Fruit fly (Drosophila melanogaster) whole organism, wandering third instar larva: ENCODE data around the gene cyc.

ENCODE experiments used
- Abd-B ChIP-seq: fragments of >200 bp; optimal IDR thresholded peaks from 2 replicates; lab custom pipeline; 2017; ENCODE audit warnings: missing biosample characterization, missing genetic modification characterization
- CG32264 ChIP-seq: fragments of 200-800 bp; sonication (Bioruptor generic); optimal IDR thresholded peaks from 2 replicates; lab custom pipeline; 2016; ENCODE audit warnings: missing biosample characterization, missing genetic modification characterization
- CG9705 ChIP-seq: fragments of 200-800 bp; sonication (Bioruptor generic); optimal IDR thresholded peaks from 2 replicates; lab custom pipeline; 2018; ENCODE audit warnings: missing biosample characterization, mild to moderate bottlenecking, missing genetic modification characterization
- CrebA ChIP-seq: fragments of 200-800 bp; sonication (Bioruptor generic); optimal IDR thresholded peaks from 2 replicates; lab custom pipeline; 2016; ENCODE audit warnings: missing biosample characterization, mild to moderate bottlenecking, missing genetic modification characterization, borderline replicate concordance
- Dfd ChIP-seq: fragments of >200 bp; optimal IDR thresholded peaks from 2 replicates; lab custom pipeline; 2017; ENCODE audit warnings: missing biosample characterization, missing genetic modification characterization
- Dif ChIP-seq: fragments of 200-275, 200-300 bp; sonication (Bioruptor generic); optimal IDR thresholded peaks from 2 replicates; lab custom pipeline; 2018; ENCODE audit warnings: missing biosample characterization, missing genetic modification characterization; ENCODE audit not compliant: partially characterized antibody
- GATAd ChIP-seq: sonication (Bioruptor generic); optimal IDR thresholded peaks from 2 replicates; lab custom pipeline; 2016; ENCODE audit warnings: missing biosample characterization, missing genetic modification characterization
- HLH106 ChIP-seq: fragments of 200-800 bp; optimal IDR thresholded peaks from 3 replicates; lab custom pipeline; 2019; ENCODE audit warnings: missing biosample characterization, mild to moderate bottlenecking, missing genetic modification characterization, moderate library complexity
- Hnf4 ChIP-seq: fragments of 200-800 bp; sonication (Bioruptor generic); optimal IDR thresholded peaks from 2 replicates; lab custom pipeline; 2016; ENCODE audit warnings: missing biosample characterization, mild to moderate bottlenecking, missing genetic modification characterization
- Hr78 ChIP-seq: fragments of >200 bp; optimal IDR thresholded peaks from 2 replicates; lab custom pipeline; 2017; ENCODE audit warnings: missing biosample characterization, missing genetic modification characterization
- Hr83 ChIP-seq: fragments of 200-300 bp; sonication (Bioruptor generic); optimal IDR thresholded peaks from 2 replicates; lab custom pipeline; 2016; ENCODE audit warnings: missing biosample characterization, mild to moderate bottlenecking, missing genetic modification characterization, moderate library complexity; ENCODE audit not compliant: poor library complexity, severe bottlenecking
- Myc ChIP-seq: fragments of >200 bp; optimal IDR thresholded peaks from 2 replicates; lab custom pipeline; 2017
- OdsH ChIP-seq: fragments of 200-800 bp; sonication (Bioruptor generic); optimal IDR thresholded peaks from 2 replicates; lab custom pipeline; 2016; ENCODE audit warnings: missing biosample characterization, mild to moderate bottlenecking, missing genetic modification characterization
- Rel ChIP-seq, 2 experiments: fragments of 200-800 bp; sonication (Bioruptor generic) in 1 of 2; optimal IDR thresholded peaks; 2 replicates in 1 of 2; 3 replicates in 1 of 2; lab custom pipeline; 2016 to 2019; ENCODE audit warnings: mild to moderate bottlenecking in 2 of 2, missing biosample characterization in 2 of 2, missing genetic modification characterization in 2 of 2, moderate library complexity in 1 of 2
- Sp1 ChIP-seq: fragments of 200-800 bp; sonication (Bioruptor generic); optimal IDR thresholded peaks from 3 replicates; lab custom pipeline; 2019; ENCODE audit warnings: missing biosample characterization, mild to moderate bottlenecking, missing genetic modification characterization, moderate library complexity
- Vsx2 ChIP-seq: fragments of 200-300, 225-300 bp; sonication (Bioruptor generic); optimal IDR thresholded peaks from 2 replicates; lab custom pipeline; 2018; ENCODE audit warnings: missing biosample characterization, missing genetic modification characterization; ENCODE audit not compliant: partially characterized antibody
- br ChIP-seq: fragments of 200-800 bp; sonication (Bioruptor generic); optimal IDR thresholded peaks from 2 replicates; lab custom pipeline; 2016; ENCODE audit warnings: missing biosample characterization, missing genetic modification characterization
- brk ChIP-seq: fragments of 200-800 bp; sonication (Bioruptor generic); optimal IDR thresholded peaks from 2 replicates; lab custom pipeline; 2016; ENCODE audit warnings: missing biosample characterization, mild to moderate bottlenecking, missing genetic modification characterization
- dl ChIP-seq, 2 experiments: fragments of 175-275, 200-275 bp in 1 of 2; fragments of 200-275 bp in 1 of 2; sonication (Bioruptor generic); optimal IDR thresholded peaks; lab custom pipeline; 2018; ENCODE audit warnings: mild to moderate bottlenecking in 2 of 2, missing biosample characterization in 2 of 2, missing genetic modification characterization in 2 of 2, moderate library complexity in 2 of 2; ENCODE audit not compliant: partially characterized antibody in 2 of 2, insufficient read depth in 1 of 2
- dmrt93B ChIP-seq: fragments of 200-800 bp; sonication (Bioruptor generic); optimal IDR thresholded peaks from 2 replicates; lab custom pipeline; 2018; ENCODE audit warnings: missing biosample characterization, mild to moderate bottlenecking, missing genetic modification characterization
- dsf ChIP-seq: sonication (Bioruptor generic); optimal IDR thresholded peaks from 2 replicates; lab custom pipeline; 2016; ENCODE audit warnings: missing biosample characterization, missing genetic modification characterization, borderline replicate concordance
- ey ChIP-seq: fragments of 200-800 bp; sonication (Bioruptor generic); optimal IDR thresholded peaks from 2 replicates; lab custom pipeline; 2016; ENCODE audit warnings: missing biosample characterization, missing genetic modification characterization
- fru ChIP-seq: fragments of 200-800 bp; sonication (Bioruptor generic); optimal IDR thresholded peaks from 3 replicates; lab custom pipeline; 2016; ENCODE audit warnings: missing biosample characterization, mild to moderate bottlenecking, missing genetic modification characterization
- h ChIP-seq: fragments of 200-800 bp; sonication (Bioruptor generic); optimal IDR thresholded peaks from 3 replicates; lab custom pipeline; 2016; ENCODE audit warnings: missing biosample characterization, mild to moderate bottlenecking, missing genetic modification characterization
- jim ChIP-seq: fragments of 175-275, 200-325 bp; sonication (Bioruptor generic); optimal IDR thresholded peaks from 2 replicates; lab custom pipeline; 2016; ENCODE audit warnings: missing biosample characterization, mild to moderate bottlenecking, missing genetic modification characterization
- lola ChIP-seq: fragments of >200 bp; optimal IDR thresholded peaks from 2 replicates; lab custom pipeline; 2017; ENCODE audit warnings: missing biosample characterization, missing genetic modification characterization
- pan ChIP-seq: fragments of >200 bp; optimal IDR thresholded peaks from 2 replicates; lab custom pipeline; 2017
- psq ChIP-seq: fragments of 200-800 bp; sonication (Bioruptor generic); optimal IDR thresholded peaks from 3 replicates; lab custom pipeline; 2017; ENCODE audit warnings: missing biosample characterization, mild to moderate bottlenecking, missing genetic modification characterization, moderate library complexity
- rgr ChIP-seq: fragments of 200-800 bp; sonication (Bioruptor generic); optimal IDR thresholded peaks from 3 replicates; lab custom pipeline; 2016; ENCODE audit warnings: missing biosample characterization, mild to moderate bottlenecking, missing genetic modification characterization
- sage ChIP-seq: fragments of 200-800 bp; sonication (Bioruptor generic); optimal IDR thresholded peaks from 2 replicates; lab custom pipeline; 2016; ENCODE audit warnings: missing biosample characterization, mild to moderate bottlenecking, missing genetic modification characterization
- sv ChIP-seq: fragments of 200-800 bp; sonication (Bioruptor generic); optimal IDR thresholded peaks from 3 replicates; lab custom pipeline; 2016; ENCODE audit warnings: missing biosample characterization, missing genetic modification characterization
- usp ChIP-seq: fragments of >200 bp; optimal IDR thresholded peaks from 2 replicates; lab custom pipeline; 2017; ENCODE audit warnings: missing biosample characterization, missing genetic modification characterization

Gene cyc

dm6 chr3L:19794203-19794802 lies 21.4 kb downstream of the cyc start (continued):
- peak; percentile 15 for TF ChIP-seq Dif (GFP tag; lab: Kevin White, UChicago)
- no peak for TF ChIP-seq br (GFP tag; lab: Kevin White, UChicago)
- TF ChIP-seq psq, result peak; percentile 78
- no peak for TF ChIP-seq lola (GFP tag; lab: Kevin White, UChicago)
- TF ChIP-seq Hnf4 (GFP tag; lab: Kevin White, UChicago), result no peak
- no peak for TF ChIP-seq Hr78 (GFP tag; lab: Kevin White, UChicago)
- TF ChIP-seq dmrt93B (GFP tag; lab: Kevin White, UChicago), result no peak
- no peak for TF ChIP-seq jim (GFP tag; lab: Kevin White, UChicago)
- TF ChIP-seq dl (GFP tag; optimal IDR thresholded peaks at IDR 0.05; lab: Kevin White, UChicago; ENCODE audit: insufficient read depth in 1 of 2, partially characterized antibody in 2 of 2), result no peak
- no peak for TF ChIP-seq GATAd (GFP tag; lab: Kevin White, UChicago)
- no peak for TF ChIP-seq CrebA (GFP tag; lab: Kevin White, UChicago)
- TF ChIP-seq pan (lab: Kevin White, UChicago), result no peak
- no peak for TF ChIP-seq Myc
- peak; percentile 33 for TF ChIP-seq dsf (GFP tag; lab: Kevin White, UChicago)
- no peak for TF ChIP-seq usp (GFP tag; lab: Kevin White, UChicago)
- no peak for TF ChIP-seq Vsx2 (GFP tag; lab: Kevin White, UChicago)

- TF ChIP-seq HLH106 (tag; lab: Kevin White, UChicago), result peak; percentile 37
- peak; percentile 38 for TF ChIP-seq Hr83
- TF ChIP-seq CG9705, result no peak
- TF ChIP-seq ey, result no peak
- no peak for TF ChIP-seq usp (GFP tag; lab: Kevin White, UChicago)
- no peak for TF ChIP-seq CrebA (GFP tag; lab: Kevin White, UChicago)
- peak; percentile 83 for TF ChIP-seq brk (GFP tag; lab: Kevin White, UChicago)
- TF ChIP-seq dl (GFP tag; optimal IDR thresholded peaks at IDR 0.05; lab: Kevin White, UChicago; ENCODE audit: insufficient read depth in 1 of 2, partially characterized antibody in 2 of 2), result no peak
- no peak for TF ChIP-seq br (GFP tag; lab: Kevin White, UChicago)
- TF ChIP-seq h, result no peak
- TF ChIP-seq CG32264 (GFP tag; lab: Kevin White, UChicago), result no peak
- TF ChIP-seq Hnf4 (GFP tag; lab: Kevin White, UChicago), result no peak
- no peak for TF ChIP-seq sv
- peak; percentile 20 for TF ChIP-seq rgr
- peak; percentile 38 for TF ChIP-seq Rel (GFP tag; optimal IDR thresholded peaks at IDR 0.05; lab: Kevin White, UChicago)
- peak; percentile 47 for TF ChIP-seq Rel (tag; optimal IDR thresholded peaks at IDR 0.05; lab: Kevin White, UChicago)
- TF ChIP-seq Hr78 (GFP tag; lab: Kevin White, UChicago), result no peak
- TF ChIP-seq sage (GFP tag; lab: Kevin White, UChicago), result peak; percentile 85
- peak; percentile 14 for TF ChIP-seq fru
- TF ChIP-seq Dfd, result no peak
- no peak for TF ChIP-seq psq
- TF ChIP-seq Sp1 (GFP tag; lab: Kevin White, UChicago), result no peak
- peak; percentile 52 for TF ChIP-seq Dif (GFP tag; lab: Kevin White, UChicago)
Measured at dm6 chr3L:19793438-19793998, 22.2 kb downstream of the cyc start, which contains the start of the genes CG42637, Gyc76C and SREBP. Gene CG42637, minus strand, starts transcription at chr3L:19793569. Gene Gyc76C, minus strand, starts transcription at chr3L:19793569. Gene SREBP, plus strand, starts transcription at chr3L:19793935.

- TF ChIP-seq sage (GFP tag; lab: Kevin White, UChicago) (no peak), Dfd (no peak), Abd-B (GFP tag; lab: Kevin White, UChicago) (no peak), usp (GFP tag; lab: Kevin White, UChicago) (no peak), dmrt93B (GFP tag; lab: Kevin White, UChicago) (no peak), OdsH (GFP tag; lab: Kevin White, UChicago) (no peak), Hr83 (no peak), GATAd (GFP tag; lab: Kevin White, UChicago) (no peak)
Measured at dm6 chr3L:19792717-19793437, 22.9 kb downstream of the cyc start.
